Fruit fly (Drosophila melanogaster): Measurements from ENCODE around the gene CG14971.

- no peak for TF ChIP-seq CrebA (GFP tag; optimal IDR thresholded peaks at IDR 0.05; ENCODE audit: borderline replicate concordance)
- no peak for TF ChIP-seq Myc (optimal IDR thresholded peaks at IDR 0.05)
- TF ChIP-seq jim (GFP tag; optimal IDR thresholded peaks at IDR 0.05) = no peak
- TF ChIP-seq dmrt93B (GFP tag; optimal IDR thresholded peaks at IDR 0.05) = no peak
- no peak for TF ChIP-seq pan (optimal IDR thresholded peaks at IDR 0.05)
- TF ChIP-seq Dif (GFP tag; optimal IDR thresholded peaks at IDR 0.05; ENCODE audit: partially characterized antibody) = no peak
- no peak for TF ChIP-seq CG32264 (GFP tag; optimal IDR thresholded peaks at IDR 0.05)
- TF ChIP-seq usp (GFP tag; optimal IDR thresholded peaks at IDR 0.05) = no peak
- no peak for TF ChIP-seq fru (GFP tag; optimal IDR thresholded peaks at IDR 0.05)
- TF ChIP-seq psq (GFP tag; optimal IDR thresholded peaks at IDR 0.05) = no peak
- TF ChIP-seq tai (GFP tag; optimal IDR thresholded peaks at IDR 0.05) = no peak
These were observed 987 bp upstream of the CG14971 start, which contains the start of the genes CG32267 and CG42324 for dm6 chr3L:3472063-3472528.

All from whole organism, wandering third instar larva.